Worm (Caenorhabditis elegans) whole organism, early embryonic: ENCODE measurements around the gene gck-1.

ENCODE experiments used
- B0310.2 ChIP-seq: sonication (generic microtip); optimal IDR thresholded peaks from 2 replicates; lab custom pipeline; 2016; ENCODE audit warnings: mild to moderate bottlenecking, missing genetic modification characterization, missing compliant biosample characterization
- F13C5.2 ChIP-seq: sonication (generic microtip); optimal IDR thresholded peaks from 2 replicates; lab custom pipeline; 2017; ENCODE audit warnings: mild to moderate bottlenecking, missing genetic modification characterization, inconsistent platforms, missing compliant biosample characterization
- aly-1 ChIP-seq: sonication (generic microtip); optimal IDR thresholded peaks from 2 replicates; lab custom pipeline; 2016; ENCODE audit warnings: missing genetic modification characterization, missing compliant biosample characterization
- ama-1 ChIP-seq: fragments of 150-350 bp; optimal IDR thresholded peaks from 2 replicates; lab custom pipeline; 2014
- ceh-36 ChIP-seq: sonication (generic microtip); optimal IDR thresholded peaks from 2 replicates; lab custom pipeline; 2016; ENCODE audit warnings: missing genetic modification characterization, inconsistent platforms, missing compliant biosample characterization
- ets-7 ChIP-seq: sonication (generic microtip); optimal IDR thresholded peaks from 2 replicates; lab custom pipeline; 2016; ENCODE audit warnings: missing genotype, missing genetic modification characterization, missing compliant biosample characterization
- flt-1 ChIP-seq: fragments of 200-800 bp; sonication (Bioruptor generic); IDR thresholded peaks from 2 replicates; pipeline ENCODE4 v1.3.6; 2022; ENCODE audit warnings: missing genetic modification characterization, missing compliant biosample characterization
- hmbx-1 ChIP-seq: sonication (generic microtip); optimal IDR thresholded peaks from 2 replicates; lab custom pipeline; 2016; ENCODE audit warnings: mild to moderate bottlenecking, missing genetic modification characterization, missing compliant biosample characterization
- hnd-1 ChIP-seq: sonication (generic microtip); optimal IDR thresholded peaks from 2 replicates; lab custom pipeline; 2016; ENCODE audit warnings: missing genetic modification characterization, missing compliant biosample characterization
- pes-1 ChIP-seq: fragments of 200-800 bp; sonication (Bioruptor generic); IDR thresholded peaks from 2 replicates; pipeline ENCODE4 v1.3.6; 2022; ENCODE audit warnings: missing genetic modification reagents, missing genetic modification characterization, missing compliant biosample characterization
- sea-1 ChIP-seq: fragments of 200-800 bp; sonication (Bioruptor generic); conservative IDR thresholded peaks from 2 replicates; pipeline ENCODE4 v1.3.6; 2022; ENCODE audit warnings: missing genetic modification characterization, missing compliant biosample characterization
- tbx-11 ChIP-seq: fragments of 200-800 bp; sonication (Bioruptor generic); IDR thresholded peaks from 2 replicates; pipeline ENCODE4 v1.3.6; 2022; ENCODE audit warnings: missing genetic modification characterization, missing compliant biosample characterization
- tbx-37 ChIP-seq: fragments of 200-800 bp; sonication (Bioruptor generic); conservative IDR thresholded peaks from 2 replicates; pipeline ENCODE4 v1.3.6; 2022; ENCODE audit warnings: missing genetic modification reagents, missing genetic modification characterization, missing compliant biosample characterization
- tra-4 ChIP-seq: sonication (generic microtip); optimal IDR thresholded peaks from 2 replicates; lab custom pipeline; 2017; ENCODE audit warnings: missing genetic modification characterization, missing compliant biosample characterization

ce11 chrV:8990194-8990649 is 42.6 kb downstream of the gck-1 start, which contains the start of gene F59E11.7:
- TF ChIP-seq ama-1 (lab: Kevin White, UChicago) (no peak), flt-1 (GFP tag; lab: Robert Waterston, UW) (no peak), pes-1 (GFP tag; lab: Robert Waterston, UW) (no peak), hmbx-1 (tag; lab: Kevin White, UChicago) (no peak), ceh-36 (tag; lab: Kevin White, UChicago) (no peak), tra-4 (tag; lab: Kevin White, UChicago) (no peak), ets-7 (no peak), sea-1 (GFP tag; lab: Robert Waterston, UW) (no peak), tbx-11 (GFP tag; lab: Robert Waterston, UW) (no peak), F13C5.2 (tag; lab: Kevin White, UChicago) (no peak), tbx-37 (GFP tag; lab: Robert Waterston, UW) (no peak), B0310.2 (no peak), aly-1 (tag; lab: Kevin White, UChicago) (no peak), hnd-1 (tag; lab: Kevin White, UChicago) (no peak)
